Fruit fly (Drosophila melanogaster): Measurements from ENCODE around the gene yata.
A peak's percentile ranks its signal among the peaks of the same experiment; 100 is the strongest.

The yata gene

DNA sequence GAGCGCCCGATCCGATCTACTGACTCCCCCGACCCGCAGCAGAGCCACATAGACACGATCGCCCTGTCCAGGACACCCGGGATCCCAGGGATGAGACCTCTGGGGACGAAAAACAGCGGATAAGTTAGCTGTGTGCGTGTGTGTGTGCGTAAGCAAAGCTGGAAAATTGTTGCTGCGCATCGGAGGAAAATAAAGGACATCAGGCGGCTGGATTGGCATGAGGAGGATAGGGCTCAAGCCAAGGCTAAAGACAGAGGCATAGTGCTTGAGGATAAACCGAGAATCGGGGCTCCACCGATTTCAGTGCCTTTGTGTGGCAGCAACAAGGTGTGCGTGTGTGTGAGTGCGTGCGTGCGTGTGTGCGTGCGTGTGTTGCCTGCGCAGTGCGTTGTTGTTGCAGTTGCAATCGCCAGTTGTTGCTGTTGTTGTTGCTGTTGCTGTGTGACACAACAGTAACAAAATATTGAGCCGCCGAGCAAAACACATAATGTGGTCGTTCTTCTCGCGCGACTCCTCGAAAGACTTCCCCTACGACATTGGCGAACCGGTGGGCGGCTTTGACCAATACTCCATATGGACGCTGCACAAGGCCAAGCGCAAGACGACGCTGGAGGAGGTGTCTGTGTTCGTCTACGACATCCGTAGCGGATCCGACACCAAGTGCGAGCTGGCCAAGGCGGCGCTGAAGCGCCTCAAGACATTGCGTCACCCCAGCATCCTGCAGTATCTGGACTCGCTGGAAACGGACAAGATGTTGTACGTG is 466 bp downstream of the yata start:
- TF ChIP-seq CG8281 (tag; optimal IDR thresholded peaks at IDR 0.05) (no peak), seq (GFP tag; IDR thresholded peaks at IDR 0.05) (no peak), CG12942 (GFP tag; optimal IDR thresholded peaks at IDR 0.05) (no peak), abd-A (tag; optimal IDR thresholded peaks at IDR 0.05) (no peak), Doc2 (GFP tag; IDR thresholded peaks at IDR 0.05) (no peak), CG11504 (tag; optimal IDR thresholded peaks at IDR 0.05) (no peak), oc (tag; optimal IDR thresholded peaks at IDR 0.05) (no peak), CG33213 (GFP tag; optimal IDR thresholded peaks at IDR 0.05) (no peak), ttk (GFP tag; IDR thresholded peaks at IDR 0.05) (no peak), CG10274 (GFP tag; optimal IDR thresholded peaks at IDR 0.05) (no peak), peb (GFP tag; IDR thresholded peaks at IDR 0.05) (no peak), CG9727 (GFP tag; optimal IDR thresholded peaks at IDR 0.05) (no peak), bbx (GFP tag; IDR thresholded peaks at IDR 0.05; ENCODE audit: partially characterized antibody) (no peak), hbn (GFP tag; IDR thresholded peaks at IDR 0.05; ENCODE audit: partially characterized antibody) (no peak), onecut (GFP tag; IDR thresholded peaks at IDR 0.05) (no peak), CG30020 (tag; optimal IDR thresholded peaks at IDR 0.05) (no peak), CG10979 (tag; optimal IDR thresholded peaks at IDR 0.05) (no peak), Antp (GFP tag; optimal IDR thresholded peaks at IDR 0.05) (no peak), Mes4 (GFP tag; optimal IDR thresholded peaks at IDR 0.05) (no peak), CG6765 (GFP tag; optimal IDR thresholded peaks at IDR 0.05) (no peak), CoRest (tag; optimal IDR thresholded peaks at IDR 0.05) (no peak), lov (optimal IDR thresholded peaks at IDR 0.05) (no peak), lov (GFP tag; IDR thresholded peaks at IDR 0.05) (no peak), CG12071 (GFP tag; optimal IDR thresholded peaks at IDR 0.05) (no peak), btn (GFP tag; optimal IDR thresholded peaks at IDR 0.05) (no peak), pho (GFP tag; optimal IDR thresholded peaks at IDR 0.05) (no peak), CG12391 (tag; optimal IDR thresholded peaks at IDR 0.05) (no peak), CG3065 (GFP tag; optimal IDR thresholded peaks at IDR 0.05) (no peak), pfk (GFP tag; optimal IDR thresholded peaks at IDR 0.05) (no peak), CG8924 (tag; optimal IDR thresholded peaks at IDR 0.05) (no peak), Hr78 (GFP tag; optimal IDR thresholded peaks at IDR 0.05) (no peak), Hey (tag; optimal IDR thresholded peaks at IDR 0.05) (no peak), wek (GFP tag; optimal IDR thresholded peaks at IDR 0.05) (no peak), CG14965 (GFP tag; optimal IDR thresholded peaks at IDR 0.05; ENCODE audit: borderline replicate concordance) (no peak), ab (GFP tag; optimal IDR thresholded peaks at IDR 0.05) (no peak), cwo (GFP tag; optimal IDR thresholded peaks at IDR 0.05) (no peak), lbe (GFP tag; optimal IDR thresholded peaks at IDR 0.05) (no peak), gce (GFP tag; IDR thresholded peaks at IDR 0.05) (no peak), Mrtf (GFP tag; IDR thresholded peaks at IDR 0.05) (no peak), Pdp1 (GFP tag; optimal IDR thresholded peaks at IDR 0.05) (no peak), ap (GFP tag; IDR thresholded peaks at IDR 0.05) (no peak), CG42726 (GFP tag; IDR thresholded peaks at IDR 0.05; ENCODE audit: partially characterized antibody) (no peak), ems (GFP tag; optimal IDR thresholded peaks at IDR 0.05) (no peak), CG10209 (GFP tag; optimal IDR thresholded peaks at IDR 0.05) (no peak), unpg (GFP tag; optimal IDR thresholded peaks at IDR 0.05) (no peak), CG1602 (GFP tag; optimal IDR thresholded peaks at IDR 0.05) (no peak), CG17359 (tag; optimal IDR thresholded peaks at IDR 0.05) (no peak), odd (GFP tag; optimal IDR thresholded peaks at IDR 0.05) (no peak), Camta (GFP tag; optimal IDR thresholded peaks at IDR 0.05) (no peak), cg (GFP tag; optimal IDR thresholded peaks at IDR 0.05) (peak; percentile 95)

All from whole organism, embryonic.